Worm (Caenorhabditis elegans): ENCODE results near the gene F19G12.11.
"Not testable (repeated sequence)": the region's sequence is repeated elsewhere in the genome, so short reads cannot be mapped to it uniquely, and the experiment has no call there.

- TF ChIP-seq B0310.2 (tag; optimal IDR thresholded peaks at IDR 0.05); tra-4 (tag; optimal IDR thresholded peaks at IDR 0.05); aly-1 (tag; optimal IDR thresholded peaks at IDR 0.05); sea-1 (GFP tag; conservative IDR thresholded peaks at IDR 0.05); hmbx-1 (tag; optimal IDR thresholded peaks at IDR 0.05): not testable (repeated sequence)
Measured at ce11 chrX:1430707-1431106, 4.4 kb upstream of the F19G12.11 start, which contains the start of gene F19G12.1.
